Worm (Caenorhabditis elegans) whole organism, L2 larva: ENCODE results near the gene C24H10.3.

Experiments
- C34F6.9 ChIP-seq: fragments of 150-350 bp; optimal IDR thresholded peaks from 2 replicates; lab custom pipeline; 2014; ENCODE audit warnings: missing biosample characterization, missing genetic modification characterization
- F13H6.1 ChIP-seq: sonication (generic microtip); optimal IDR thresholded peaks from 2 replicates; lab custom pipeline; 2016; ENCODE audit warnings: missing genetic modification characterization, missing compliant biosample characterization
- R02D3.7 ChIP-seq: fragments of 150-350 bp; optimal IDR thresholded peaks from 2 replicates; lab custom pipeline; 2014; ENCODE audit warnings: missing biosample characterization, missing genetic modification characterization
- ZK546.5 ChIP-seq: sonication (generic microtip); optimal IDR thresholded peaks from 2 replicates; lab custom pipeline; 2017; ENCODE audit warnings: missing biosample characterization, missing genetic modification characterization
- ama-1 ChIP-seq: fragments of 150-350 bp; optimal IDR thresholded peaks from 2 replicates; lab custom pipeline; 2018; ENCODE audit warnings: inconsistent platforms
- ceh-16 ChIP-seq: fragments of 150-350 bp; optimal IDR thresholded peaks from 2 replicates; lab custom pipeline; 2014; ENCODE audit warnings: missing biosample characterization, missing genetic modification characterization
- ceh-82 ChIP-seq: fragments of 150-350 bp; optimal IDR thresholded peaks from 2 replicates; lab custom pipeline; 2014; ENCODE audit warnings: missing biosample characterization, missing genetic modification characterization
- crh-2 ChIP-seq: sonication (generic microtip); optimal IDR thresholded peaks from 2 replicates; lab custom pipeline; 2017; ENCODE audit warnings: missing biosample characterization, missing genetic modification characterization
- egl-27 ChIP-seq: sonication (generic microtip); optimal IDR thresholded peaks from 3 replicates; lab custom pipeline; 2017; ENCODE audit warnings: missing biosample characterization, missing genetic modification reagents, missing genetic modification characterization
- elt-1 ChIP-seq: fragments of 150-350 bp; optimal IDR thresholded peaks from 2 replicates; lab custom pipeline; 2014; ENCODE audit warnings: missing biosample characterization, missing genetic modification characterization
- elt-3 ChIP-seq: sonication (generic microtip); optimal IDR thresholded peaks from 2 replicates; lab custom pipeline; 2017; ENCODE audit warnings: missing biosample characterization, missing genetic modification characterization
- fos-1 ChIP-seq: fragments of 150-350 bp; optimal IDR thresholded peaks from 2 replicates; lab custom pipeline; 2014; ENCODE audit warnings: missing biosample characterization, missing genetic modification characterization
- gmeb-1 ChIP-seq: fragments of 150-350 bp; optimal IDR thresholded peaks from 2 replicates; lab custom pipeline; 2014; ENCODE audit warnings: missing biosample characterization, missing genetic modification characterization
- lin-13 ChIP-seq: fragments of 150-350 bp; optimal IDR thresholded peaks from 2 replicates; lab custom pipeline; 2014; ENCODE audit warnings: missing biosample characterization, missing genetic modification reagents, missing genetic modification characterization
- lin-39 ChIP-seq: fragments of 150-350 bp; optimal IDR thresholded peaks from 2 replicates; lab custom pipeline; 2014; ENCODE audit warnings: missing biosample characterization, missing genetic modification reagents, missing genetic modification characterization
- lsy-2 ChIP-seq, 2 experiments: fragments of 150-350 bp in 1 of 2; sonication (generic microtip) in 1 of 2; optimal IDR thresholded peaks; 2 replicates each; lab custom pipeline; 2014 to 2017; ENCODE audit warnings: missing biosample characterization in 2 of 2, missing genetic modification characterization in 2 of 2
- mab-5 ChIP-seq: fragments of 150-350 bp; optimal IDR thresholded peaks from 2 replicates; lab custom pipeline; 2014; ENCODE audit warnings: missing biosample characterization, missing genetic modification characterization
- mdl-1 ChIP-seq, 2 experiments: fragments of 150-350 bp in 1 of 2; sonication (generic microtip) in 1 of 2; optimal IDR thresholded peaks; 2 replicates each; lab custom pipeline; 2017; ENCODE audit warnings: missing biosample characterization in 2 of 2, missing genetic modification characterization in 2 of 2
- nhr-10 ChIP-seq: sonication (generic microtip); optimal IDR thresholded peaks from 2 replicates; lab custom pipeline; 2017; ENCODE audit warnings: missing biosample characterization, missing genetic modification characterization
- nhr-11 ChIP-seq: fragments of 150-350 bp; optimal IDR thresholded peaks from 2 replicates; lab custom pipeline; 2014; ENCODE audit warnings: missing biosample characterization, missing genetic modification characterization
- nhr-12 ChIP-seq: fragments of 150-350 bp; optimal IDR thresholded peaks from 2 replicates; lab custom pipeline; 2014; ENCODE audit warnings: missing biosample characterization, missing genetic modification characterization
- nhr-129 ChIP-seq: fragments of 150-350 bp; optimal IDR thresholded peaks from 2 replicates; lab custom pipeline; 2014; ENCODE audit warnings: missing biosample characterization, missing genetic modification characterization
- nhr-21 ChIP-seq: fragments of 150-350 bp; optimal IDR thresholded peaks from 2 replicates; lab custom pipeline; 2014; ENCODE audit warnings: missing biosample characterization, missing genetic modification characterization
- nhr-23 ChIP-seq: fragments of 150-350 bp; optimal IDR thresholded peaks from 2 replicates; lab custom pipeline; 2014; ENCODE audit warnings: missing biosample characterization, missing genetic modification reagents, missing genetic modification characterization
- nhr-237 ChIP-seq: fragments of 150-350 bp; optimal IDR thresholded peaks from 2 replicates; lab custom pipeline; 2014; ENCODE audit warnings: missing biosample characterization, missing genetic modification characterization
- nhr-6 ChIP-seq: fragments of 150-350 bp; optimal IDR thresholded peaks from 2 replicates; lab custom pipeline; 2014; ENCODE audit warnings: missing biosample characterization, missing genetic modification characterization
- nhr-77 ChIP-seq: fragments of 150-350 bp; optimal IDR thresholded peaks from 2 replicates; lab custom pipeline; 2014; ENCODE audit warnings: missing biosample characterization, missing genetic modification characterization
- sem-4 ChIP-seq: fragments of 150-350 bp; optimal IDR thresholded peaks from 2 replicates; lab custom pipeline; 2014; ENCODE audit warnings: missing biosample characterization, missing genetic modification reagents, missing genetic modification characterization
- skn-1 ChIP-seq: sonication (generic microtip); optimal IDR thresholded peaks from 2 replicates; lab custom pipeline; 2017; ENCODE audit warnings: missing biosample characterization, missing genetic modification characterization
- sma-3 ChIP-seq: sonication (generic microtip); optimal IDR thresholded peaks from 2 replicates; lab custom pipeline; 2016; ENCODE audit warnings: missing genetic modification reagents, missing genetic modification characterization, missing compliant biosample characterization
- sma-9 ChIP-seq, 2 experiments: fragments of 150-350 bp in 1 of 2; sonication (generic microtip) in 1 of 2; optimal IDR thresholded peaks; 2 replicates each; lab custom pipeline; 2014 to 2016; ENCODE audit warnings: missing genetic modification characterization in 2 of 2, mild to moderate bottlenecking in 1 of 2, missing biosample characterization in 1 of 2, missing compliant biosample characterization in 1 of 2, missing genetic modification reagents in 1 of 2, moderate library complexity in 1 of 2
- snpc-4 ChIP-seq: fragments of 150-350 bp; optimal IDR thresholded peaks from 2 replicates; lab custom pipeline; 2014; ENCODE audit warnings: missing biosample characterization, missing genetic modification characterization
- unc-39 ChIP-seq: fragments of 150-350 bp; optimal IDR thresholded peaks from 2 replicates; lab custom pipeline; 2014; ENCODE audit warnings: missing biosample characterization, missing genetic modification characterization
- unc-55 ChIP-seq: fragments of 150-350 bp; sonication (generic microtip); optimal IDR thresholded peaks from 3 replicates; lab custom pipeline; 2014; ENCODE audit warnings: missing biosample characterization, missing genetic modification reagents, missing genetic modification characterization
- zag-1 ChIP-seq: fragments of 150-350 bp; optimal IDR thresholded peaks from 2 replicates; lab custom pipeline; 2014; ENCODE audit warnings: missing biosample characterization, missing genetic modification characterization
- ztf-11 ChIP-seq: sonication (generic microtip); optimal IDR thresholded peaks from 2 replicates; lab custom pipeline; 2017; ENCODE audit warnings: missing biosample characterization, missing genetic modification characterization

C24H10.3 gene

DNA sequence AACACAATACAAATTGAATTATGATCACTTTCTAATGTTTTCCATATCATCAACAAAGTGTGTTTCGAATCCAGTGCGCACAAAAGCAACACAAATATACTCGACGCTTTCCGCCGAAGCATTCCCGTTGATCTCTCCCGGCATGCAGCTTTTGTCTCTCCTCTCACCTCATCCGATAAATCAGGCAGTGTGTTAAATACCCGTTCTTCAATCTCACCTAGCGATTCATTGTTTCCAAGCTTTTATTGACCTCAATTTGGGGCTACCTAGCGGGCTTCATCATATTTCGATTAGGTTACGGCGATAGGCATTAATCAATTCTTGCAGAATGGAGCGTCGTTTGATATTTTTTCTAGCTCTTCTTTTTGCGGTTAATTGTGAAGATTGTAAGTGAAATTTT lies 36.6 kb upstream of the C24H10.3 start, which contains the start of gene ZC449.1:
Gene ZC449.1, plus strand, starts transcription at position 121 of the 400 bp plus-strand sequence.
- TF ChIP-seq ceh-82 (no peak), nhr-21 (tag; lab: Kevin White, UChicago) (peak; percentile 32)

DNA sequence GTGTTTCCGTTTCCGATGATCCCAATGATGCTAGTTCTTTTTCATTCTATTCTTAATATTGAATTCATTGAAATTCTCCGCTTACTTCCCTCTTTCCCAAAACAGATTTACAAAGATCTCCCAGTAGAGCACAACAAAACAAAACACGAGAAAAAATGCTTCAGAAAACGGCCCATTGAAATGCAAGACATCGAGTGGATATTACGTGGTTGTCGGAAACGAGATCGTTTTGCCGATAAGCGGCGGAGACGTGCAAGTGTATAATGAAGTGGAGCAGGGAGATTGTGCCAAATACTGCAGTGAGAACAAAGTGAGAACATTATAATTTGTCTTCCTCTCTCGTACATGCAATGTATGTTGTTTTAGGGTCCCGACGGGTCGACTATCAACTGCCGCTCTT lies 34.4 kb upstream of the C24H10.3 start:
- TF ChIP-seq unc-55 (GFP tag; lab: Kevin White, UChicago), result peak; percentile 38
- no peak for TF ChIP-seq nhr-11 (tag; lab: Kevin White, UChicago)

- TF ChIP-seq lsy-2 (tag; optimal IDR thresholded peaks at IDR 0.05; lab: Kevin White, UChicago), result peak in 1 of 2 experiments; percentile 19
- no peak for TF ChIP-seq fos-1 (tag; lab: Kevin White, UChicago)
- peak; percentile 50 for TF ChIP-seq sma-9 (GFP tag; optimal IDR thresholded peaks at IDR 0.05; lab: Kevin White, UChicago)
- no peak for TF ChIP-seq sma-9 (tag; optimal IDR thresholded peaks at IDR 0.05; lab: Kevin White, UChicago)
Measured at ce11 chrX:5027923-5028592, 32.8 kb upstream of the C24H10.3 start.

DNA sequence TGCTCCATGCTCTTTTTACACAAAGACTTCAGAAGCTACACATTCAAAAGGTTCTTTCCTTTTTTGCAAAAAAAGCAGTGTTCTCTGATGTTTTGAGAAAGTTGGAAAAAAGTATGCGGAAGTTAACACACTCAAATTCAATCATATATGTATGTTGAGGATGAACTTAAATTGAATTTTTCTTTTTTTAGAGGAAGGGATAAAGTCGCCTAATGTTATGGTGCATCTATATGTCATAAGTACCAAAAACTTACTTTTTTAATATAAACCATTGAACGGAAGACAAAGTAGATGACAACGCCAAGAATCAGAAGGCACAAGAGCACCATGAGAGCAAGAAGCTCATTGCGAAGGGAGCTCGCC lies 32.3 kb upstream of the C24H10.3 start:
- TF ChIP-seq sma-3 (GFP tag; lab: Kevin White, UChicago) (no peak), sma-9 (GFP tag; optimal IDR thresholded peaks at IDR 0.05; lab: Kevin White, UChicago) (no peak), sma-9 (tag; optimal IDR thresholded peaks at IDR 0.05; lab: Kevin White, UChicago) (no peak), nhr-12 (tag; lab: Kevin White, UChicago) (no peak), nhr-11 (tag; lab: Kevin White, UChicago) (no peak), mab-5 (no peak), unc-39 (no peak), lin-39 (tag; lab: Kevin White, UChicago) (no peak), ZK546.5 (tag; lab: Kevin White, UChicago) (no peak), nhr-77 (no peak), F13H6.1 (tag; lab: Kevin White, UChicago) (no peak), elt-1 (tag; lab: Kevin White, UChicago) (no peak)

- TF ChIP-seq nhr-21 (tag; lab: Kevin White, UChicago), result no peak
- no peak for TF ChIP-seq ceh-82
- TF ChIP-seq unc-55 (GFP tag; lab: Kevin White, UChicago), result peak; percentile 73
- peak; percentile 50 for TF ChIP-seq crh-2 (tag; lab: Kevin White, UChicago)
- TF ChIP-seq lsy-2 (tag; optimal IDR thresholded peaks at IDR 0.05; lab: Kevin White, UChicago), result peak in 1 of 2 experiments; percentile 44
- TF ChIP-seq C34F6.9 (tag; lab: Kevin White, UChicago), result peak; percentile 26
- TF ChIP-seq nhr-23 (tag; lab: Kevin White, UChicago), result no peak
- peak; percentile 73 for TF ChIP-seq zag-1 (tag; lab: Kevin White, UChicago)
- peak; percentile 54 for TF ChIP-seq sem-4
Measured at ce11 chrX:5031742-5032141, 29.1 kb upstream of the C24H10.3 start.

DNA sequence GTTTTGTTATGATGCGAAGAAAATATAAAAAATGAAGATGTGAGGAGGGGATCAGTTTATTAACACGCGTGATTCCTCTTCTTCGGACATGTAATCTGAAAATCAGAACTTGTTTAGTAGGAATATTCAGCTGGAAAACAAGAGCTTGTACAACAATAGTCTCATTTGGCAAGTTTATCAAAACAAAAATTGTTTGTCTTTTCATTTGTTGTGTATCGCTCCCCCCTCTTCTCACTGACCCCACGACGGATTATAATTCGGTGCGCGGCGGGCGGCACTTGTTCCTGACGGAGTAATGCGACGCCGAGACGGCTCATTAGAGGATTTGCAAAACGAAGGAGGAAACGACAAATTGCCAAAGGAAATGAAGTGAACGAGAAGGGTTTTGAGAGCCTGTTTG lies 27.0 kb upstream of the C24H10.3 start, which contains the start of gene ZC449.4:
Gene ZC449.4, minus strand, starts transcription at position 101 of the 400 bp plus-strand sequence.
- TF ChIP-seq mdl-1 (tag; optimal IDR thresholded peaks at IDR 0.05; lab: Kevin White, UChicago), result no peak
- TF ChIP-seq nhr-10 (tag; lab: Kevin White, UChicago), result no peak
- no peak for TF ChIP-seq unc-55 (GFP tag; lab: Kevin White, UChicago)
- no peak for TF ChIP-seq R02D3.7 (tag; lab: Kevin White, UChicago)
- no peak for TF ChIP-seq nhr-129 (tag; lab: Kevin White, UChicago)
- TF ChIP-seq skn-1 (tag; lab: Kevin White, UChicago), result no peak
- no peak for TF ChIP-seq elt-3 (tag; lab: Kevin White, UChicago)
- TF ChIP-seq nhr-77, result no peak
- TF ChIP-seq nhr-6 (tag; lab: Kevin White, UChicago), result no peak

- no peak for TF ChIP-seq ceh-16 (tag; lab: Kevin White, UChicago)
- no peak for TF ChIP-seq crh-2 (tag; lab: Kevin White, UChicago)
- no peak for TF ChIP-seq nhr-129 (tag; lab: Kevin White, UChicago)
- no peak for TF ChIP-seq zag-1 (tag; lab: Kevin White, UChicago)
- TF ChIP-seq ztf-11 (tag; lab: Kevin White, UChicago), result no peak
- TF ChIP-seq sma-9 (GFP tag; optimal IDR thresholded peaks at IDR 0.05; lab: Kevin White, UChicago), result no peak
- TF ChIP-seq sma-9 (tag; optimal IDR thresholded peaks at IDR 0.05; lab: Kevin White, UChicago), result no peak
- TF ChIP-seq nhr-21 (tag; lab: Kevin White, UChicago), result no peak
- no peak for TF ChIP-seq elt-1 (tag; lab: Kevin White, UChicago)
- no peak for TF ChIP-seq egl-27 (tag; lab: Kevin White, UChicago)
- no peak for TF ChIP-seq nhr-11 (tag; lab: Kevin White, UChicago)
- no peak for TF ChIP-seq ama-1 (lab: Kevin White, UChicago)
- no peak for TF ChIP-seq sma-3 (GFP tag; lab: Kevin White, UChicago)
- TF ChIP-seq C34F6.9 (tag; lab: Kevin White, UChicago), result no peak
- TF ChIP-seq gmeb-1 (tag; lab: Kevin White, UChicago), result no peak
- TF ChIP-seq nhr-237 (tag; lab: Kevin White, UChicago), result no peak
- no peak for TF ChIP-seq nhr-23 (tag; lab: Kevin White, UChicago)
- no peak for TF ChIP-seq lin-13 (GFP tag; lab: Kevin White, UChicago)
- no peak for TF ChIP-seq nhr-10 (tag; lab: Kevin White, UChicago)
- TF ChIP-seq ZK546.5 (tag; lab: Kevin White, UChicago), result no peak
- no peak for TF ChIP-seq snpc-4
Measured at ce11 chrX:5037673-5038072, 23.2 kb upstream of the C24H10.3 start, which contains the start of gene ZC449.5. Gene ZC449.5, minus strand, starts transcription at chrX:5037773.
